Worm (Caenorhabditis elegans) whole organism, L1 larva: ENCODE results near the gene gop-3.

Source experiments
- alr-1 ChIP-seq: fragments of 200-800 bp; sonication (Bioruptor generic); optimal IDR thresholded peaks from 2 replicates; lab custom pipeline; 2018; ENCODE audit warnings: borderline replicate concordance, mild to moderate bottlenecking, missing genetic modification characterization, missing compliant biosample characterization
- aly-2 ChIP-seq: fragments of 150-350 bp; optimal IDR thresholded peaks from 2 replicates; lab custom pipeline; 2014; ENCODE audit warnings: missing biosample characterization, missing genetic modification characterization
- ama-1 ChIP-seq: fragments of 150-350 bp; optimal IDR thresholded peaks from 2 replicates; lab custom pipeline; 2014
- ceh-8 ChIP-seq: fragments of 200-800 bp; sonication (Bioruptor generic); optimal IDR thresholded peaks from 2 replicates; lab custom pipeline; 2018; ENCODE audit warnings: mild to moderate bottlenecking, missing genetic modification characterization, moderate library complexity, missing compliant biosample characterization
- ceh-82 ChIP-seq, 3 experiments: fragments of 150-350 bp in 1 of 3; sonication (generic microtip) in 2 of 3; optimal IDR thresholded peaks; 2 replicates each; lab custom pipeline; 2014 to 2017; ENCODE audit warnings: missing biosample characterization in 3 of 3, missing genetic modification characterization in 3 of 3
- ceh-88 ChIP-seq: fragments of 200-800 bp; sonication (Bioruptor generic); IDR thresholded peaks from 2 replicates; pipeline ENCODE4 v1.3.6; 2022; ENCODE audit warnings: missing genetic modification characterization, missing compliant biosample characterization
- ces-1 ChIP-seq: fragments of 150-350 bp; optimal IDR thresholded peaks from 2 replicates; lab custom pipeline; 2014; ENCODE audit warnings: missing biosample characterization, missing genetic modification reagents, missing genetic modification characterization
- dpl-1 ChIP-seq, 3 experiments: fragments of 150-350 bp in 2 of 3; sonication (generic microtip) in 1 of 3; optimal IDR thresholded peaks; 2 replicates each; lab custom pipeline; 2014 to 2017; ENCODE audit warnings: missing biosample characterization in 3 of 3, missing genetic modification characterization in 3 of 3, missing genetic modification reagents in 3 of 3
- dsc-1 ChIP-seq: sonication (generic microtip); optimal IDR thresholded peaks from 2 replicates; lab custom pipeline; 2016; ENCODE audit warnings: mild to moderate bottlenecking, missing genetic modification characterization, missing compliant biosample characterization
- efl-1 ChIP-seq, 4 experiments: fragments of 150-350 bp; optimal IDR thresholded peaks in 3 of 4; peaks in 1 of 4; 1 replicate in 1 of 4; 2 replicates in 3 of 4; lab custom pipeline; 2014; ENCODE audit warnings: missing biosample characterization in 2 of 4, missing genetic modification characterization in 2 of 4, missing genetic modification reagents in 2 of 4
- efl-3 ChIP-seq: fragments of 200-800 bp; sonication (Bioruptor generic); optimal IDR thresholded peaks from 2 replicates; lab custom pipeline; 2018; ENCODE audit warnings: mild to moderate bottlenecking, missing genetic modification characterization, missing compliant biosample characterization
- elt-2 ChIP-seq: sonication (generic microtip); optimal IDR thresholded peaks from 2 replicates; lab custom pipeline; 2016; ENCODE audit warnings: missing genetic modification characterization, mild to moderate bottlenecking, inconsistent platforms, missing compliant biosample characterization, missing genetic modification reagents
- ets-5 ChIP-seq: fragments of 200-800 bp; sonication (Bioruptor generic); IDR thresholded peaks from 2 replicates; pipeline ENCODE4 v1.3.6; 2022; ENCODE audit warnings: missing genetic modification characterization, missing compliant biosample characterization
- fkh-10 ChIP-seq: sonication (generic microtip); optimal IDR thresholded peaks from 2 replicates; lab custom pipeline; 2017; ENCODE audit warnings: missing biosample characterization, missing genetic modification reagents, missing genetic modification characterization
- fkh-4 ChIP-seq: sonication (generic microtip); optimal IDR thresholded peaks from 2 replicates; lab custom pipeline; 2016; ENCODE audit warnings: missing compliant biosample characterization, missing genetic modification characterization, borderline replicate concordance
- fos-1 ChIP-seq: fragments of 150-350 bp; optimal IDR thresholded peaks from 2 replicates; lab custom pipeline; 2014; ENCODE audit warnings: missing biosample characterization, missing genetic modification characterization
- grh-1 ChIP-seq: fragments of 200-800 bp; sonication (Bioruptor generic); IDR thresholded peaks from 2 replicates; pipeline ENCODE4 v1.3.6; 2022; ENCODE audit warnings: missing genetic modification reagents, missing genetic modification characterization, missing compliant biosample characterization
- hlh-17 ChIP-seq: fragments of 200-800 bp; sonication (Bioruptor generic); optimal IDR thresholded peaks from 2 replicates; lab custom pipeline; 2018; ENCODE audit warnings: missing genetic modification characterization, mild to moderate bottlenecking, missing compliant biosample characterization, moderate library complexity, borderline replicate concordance
- isw-1 ChIP-seq: fragments of 200-800 bp; sonication (Bioruptor generic); IDR thresholded peaks from 2 replicates; pipeline ENCODE4 v1.3.6; 2022; ENCODE audit warnings: missing genetic modification characterization, missing compliant biosample characterization
- lin-14 ChIP-seq: fragments of 200-800 bp; sonication (Bioruptor generic); optimal IDR thresholded peaks from 2 replicates; lab custom pipeline; 2018; ENCODE audit warnings: mild to moderate bottlenecking, missing genetic modification characterization, moderate library complexity, missing compliant biosample characterization
- lin-15B ChIP-seq: fragments of 150-350 bp; sonication (generic microtip); optimal IDR thresholded peaks from 3 replicates; lab custom pipeline; 2014; ENCODE audit warnings: missing biosample characterization, missing genetic modification characterization
- lin-35 ChIP-seq, 2 experiments: fragments of 150-350 bp; optimal IDR thresholded peaks; 2 replicates each; lab custom pipeline; 2014; ENCODE audit warnings: missing biosample characterization in 2 of 2, missing genetic modification characterization in 2 of 2, missing genetic modification reagents in 2 of 2
- lsy-2 ChIP-seq, 2 experiments: fragments of 150-350 bp; optimal IDR thresholded peaks; 2 replicates each; lab custom pipeline; 2014; ENCODE audit warnings: missing biosample characterization in 2 of 2, missing genetic modification characterization in 2 of 2
- mef-2 ChIP-seq: fragments of 150-350 bp; optimal IDR thresholded peaks from 2 replicates; lab custom pipeline; 2014; ENCODE audit warnings: missing biosample characterization, missing genetic modification characterization
- mep-1 ChIP-seq: fragments of 150-350 bp; optimal IDR thresholded peaks from 2 replicates; lab custom pipeline; 2014; ENCODE audit warnings: missing biosample characterization, missing genetic modification characterization
- nhr-19 ChIP-seq: fragments of 200-800 bp; sonication (Bioruptor generic); conservative IDR thresholded peaks from 2 replicates; pipeline ENCODE4 v1.3.6; 2022; ENCODE audit warnings: missing genetic modification characterization, missing compliant biosample characterization
- nhr-20 ChIP-seq: sonication (generic microtip); optimal IDR thresholded peaks from 2 replicates; lab custom pipeline; 2016; ENCODE audit warnings: mild to moderate bottlenecking, missing genetic modification characterization, missing compliant biosample characterization
- nhr-28 ChIP-seq: fragments of 150-350 bp; optimal IDR thresholded peaks from 2 replicates; lab custom pipeline; 2014; ENCODE audit warnings: missing biosample characterization, missing genetic modification characterization
- nhr-71 ChIP-seq: sonication (generic microtip); optimal IDR thresholded peaks from 2 replicates; lab custom pipeline; 2016; ENCODE audit warnings: mild to moderate bottlenecking, missing genetic modification characterization, moderate library complexity, missing compliant biosample characterization
- nhr-77 ChIP-seq: fragments of 150-350 bp; optimal IDR thresholded peaks from 2 replicates; lab custom pipeline; 2014; ENCODE audit warnings: missing biosample characterization, missing genetic modification characterization
- nhr-90 ChIP-seq: sonication (generic microtip); optimal IDR thresholded peaks from 2 replicates; lab custom pipeline; 2016; ENCODE audit warnings: mild to moderate bottlenecking, missing genetic modification characterization, missing compliant biosample characterization; ENCODE audit not compliant: poor library complexity
- pax-3 ChIP-seq: fragments of 200-800 bp; sonication (Bioruptor generic); optimal IDR thresholded peaks from 2 replicates; lab custom pipeline; 2018; ENCODE audit warnings: mild to moderate bottlenecking, missing genetic modification characterization, moderate library complexity, missing compliant biosample characterization
- pqm-1 ChIP-seq: sonication (generic microtip); optimal IDR thresholded peaks from 3 replicates; lab custom pipeline; 2017; ENCODE audit warnings: missing biosample characterization, missing genetic modification characterization
- snu-23 ChIP-seq: sonication (generic microtip); optimal IDR thresholded peaks from 2 replicates; lab custom pipeline; 2016; ENCODE audit warnings: missing genetic modification characterization, missing compliant biosample characterization
- swsn-7 ChIP-seq: sonication (generic microtip); optimal IDR thresholded peaks from 2 replicates; lab custom pipeline; 2016; ENCODE audit warnings: missing genetic modification characterization, missing compliant biosample characterization
- tlp-1 ChIP-seq: fragments of 150-350 bp; optimal IDR thresholded peaks from 2 replicates; lab custom pipeline; 2014; ENCODE audit warnings: missing biosample characterization, missing genetic modification characterization
- unc-130 ChIP-seq: fragments of 150-350 bp; optimal IDR thresholded peaks from 2 replicates; lab custom pipeline; 2017; ENCODE audit warnings: missing biosample characterization, missing genetic modification characterization, inconsistent platforms
- unc-86 ChIP-seq: sonication (generic microtip); optimal IDR thresholded peaks from 2 replicates; lab custom pipeline; 2016; ENCODE audit warnings: missing genetic modification characterization, missing compliant biosample characterization
- zag-1 ChIP-seq: fragments of 150-350 bp; optimal IDR thresholded peaks from 2 replicates; lab custom pipeline; 2014; ENCODE audit warnings: missing biosample characterization, missing genetic modification characterization
- zip-4 ChIP-seq: fragments of 200-800 bp; sonication (Bioruptor generic); optimal IDR thresholded peaks from 2 replicates; lab custom pipeline; 2018; ENCODE audit warnings: mild to moderate bottlenecking, missing genetic modification characterization, moderate library complexity, missing compliant biosample characterization
- ztf-11 ChIP-seq, 2 experiments: sonication (generic microtip); optimal IDR thresholded peaks; 2 replicates each; lab custom pipeline; 2016 to 2017; ENCODE audit warnings: missing genetic modification characterization in 2 of 2, missing biosample characterization in 1 of 2, missing compliant biosample characterization in 1 of 2

gop-3 gene

ce11 chrIII:5267217-5267906 lies 6.9 kb downstream of the gop-3 start, which contains the start of gene ZC395.5 (continued):
- TF ChIP-seq hlh-17 (GFP tag; lab: Kevin White, UChicago) (no peak), lin-15B (tag; lab: Kevin White, UChicago) (no peak), swsn-7 (no peak), lsy-2 (tag; optimal IDR thresholded peaks at IDR 0.05; lab: Kevin White, UChicago) (peak in 1 of 2 experiments; percentile 24), aly-2 (tag; lab: Kevin White, UChicago) (no peak), elt-2 (tag; lab: Kevin White, UChicago) (peak; percentile 69), snu-23 (GFP tag; lab: Kevin White, UChicago) (peak; percentile 8), fos-1 (tag; lab: Kevin White, UChicago) (no peak), ets-5 (GFP tag; lab: Robert Waterston, UW) (no peak), dsc-1 (tag; lab: Kevin White, UChicago) (no peak), zip-4 (no peak), ceh-8 (GFP tag; lab: Kevin White, UChicago) (no peak), nhr-28 (tag; lab: Kevin White, UChicago) (no peak), ces-1 (no peak), pax-3 (tag; lab: Kevin White, UChicago) (no peak), unc-86 (no peak), isw-1 (GFP tag; lab: Robert Waterston, UW) (no peak)

- TF ChIP-seq elt-2 (tag; lab: Kevin White, UChicago) (peak; percentile 6), tlp-1 (tag; lab: Kevin White, UChicago) (no peak), efl-1 (optimal IDR thresholded peaks at IDR 0.05; lab: Kevin White, UChicago) (no peak), efl-1 (GFP tag; optimal IDR thresholded peaks at IDR 0.05 in 1 of 2; lab: Kevin White, UChicago) (peak in 1 of 2 experiments; percentile 69), lsy-2 (tag; optimal IDR thresholded peaks at IDR 0.05; lab: Kevin White, UChicago) (peak; percentile 8), lin-35 (GFP tag; optimal IDR thresholded peaks at IDR 0.05; lab: Kevin White, UChicago) (peak in 1 of 2 experiments; percentile 47)
These were observed 8.0 kb downstream of the gop-3 start for ce11 chrIII:5268486-5268885.

- TF ChIP-seq snu-23 (GFP tag; lab: Kevin White, UChicago) (no peak), ztf-11 (tag; optimal IDR thresholded peaks at IDR 0.05; lab: Kevin White, UChicago) (no peak), ceh-82 (tag; optimal IDR thresholded peaks at IDR 0.05; lab: Kevin White, UChicago) (no peak), unc-130 (no peak), lin-14 (GFP tag; lab: Kevin White, UChicago) (no peak), efl-3 (no peak), pqm-1 (tag; lab: Kevin White, UChicago) (no peak), fkh-10 (GFP tag; lab: Kevin White, UChicago) (no peak), nhr-77 (tag; lab: Kevin White, UChicago) (no peak), fkh-4 (tag; lab: Kevin White, UChicago) (no peak), dsc-1 (tag; lab: Kevin White, UChicago) (no peak)
These were observed 9.3 kb downstream of the gop-3 start, which contains the start of gene ZC395.4 for ce11 chrIII:5269814-5270213. Gene ZC395.4, plus strand, starts transcription at chrIII:5270114.

- TF ChIP-seq nhr-71 (tag; lab: Kevin White, UChicago) (peak; percentile 57), nhr-19 (0 out of 2 replicates have a peak, but pooled peaks have one; percentile 12), ama-1 (lab: Kevin White, UChicago) (peak; percentile 87), dsc-1 (tag; lab: Kevin White, UChicago) (peak; percentile 23), alr-1 (tag; lab: Kevin White, UChicago) (no peak), mef-2 (no peak), dpl-1 (GFP tag; optimal IDR thresholded peaks at IDR 0.05; lab: Kevin White, UChicago) (peak in 1 of 3 experiments; percentile 6), mep-1 (tag; lab: Kevin White, UChicago) (peak; percentile 40), nhr-90 (tag; lab: Kevin White, UChicago) (peak; percentile 5), swsn-7 (peak; percentile 20), zag-1 (tag; lab: Kevin White, UChicago) (no peak), grh-1 (GFP tag; lab: Robert Waterston, UW) (no peak), aly-2 (tag; lab: Kevin White, UChicago) (peak; percentile 51), ceh-82 (tag; optimal IDR thresholded peaks at IDR 0.05; lab: Kevin White, UChicago) (no peak), snu-23 (GFP tag; lab: Kevin White, UChicago) (peak; percentile 24), nhr-20 (tag; lab: Kevin White, UChicago) (peak; percentile 7), ceh-88 (GFP tag; lab: Robert Waterston, UW) (no peak)
These were observed 12.9 kb downstream of the gop-3 start, which contains the start of gene ztf-8 for ce11 chrIII:5273396-5273857. Gene ztf-8, minus strand, starts transcription at chrIII:5273471.
